Fruit fly (Drosophila melanogaster): ENCODE data around the gene CG9588.
A peak's percentile ranks its signal among the peaks of the same experiment; 100 is the strongest.

CG9588 gene

dm6 chr3R:13660924-13661659, 15.4 kb downstream of the CG9588 start, which contains the start of gene B52 (continued):
- TF ChIP-seq grn (GFP tag; optimal IDR thresholded peaks at IDR 0.05) (no peak), stc (GFP tag; IDR thresholded peaks at IDR 0.05) (peak; percentile 61; the same call in 1 of the 2 replicates), CG31365 (tag; optimal IDR thresholded peaks at IDR 0.05) (peak; percentile 64), Camta (GFP tag; optimal IDR thresholded peaks at IDR 0.05) (peak; percentile 37), CG7963 (GFP tag; IDR thresholded peaks at IDR 0.05; ENCODE audit: partially characterized antibody) (0 out of 3 replicates have a peak, but pooled peaks have one; percentile 28), croc (GFP tag; conservative IDR thresholded peaks at IDR 0.05) (no peak; the same call in 2 of the 3 replicates), chn (GFP tag; optimal IDR thresholded peaks at IDR 0.05) (peak; percentile 39), nerfin-1 (tag; optimal IDR thresholded peaks at IDR 0.05) (peak; percentile 75), Dad (GFP tag; optimal IDR thresholded peaks at IDR 0.05) (peak; percentile 61), CG15514 (GFP tag; optimal IDR thresholded peaks at IDR 0.05) (peak; percentile 70), CG13624 (GFP tag; optimal IDR thresholded peaks at IDR 0.05) (peak; percentile 64), CG3726 (GFP tag; IDR thresholded peaks at IDR 0.05) (no peak), jigr1 (GFP tag; IDR thresholded peaks at IDR 0.05) (no peak), pnt (GFP tag; optimal IDR thresholded peaks at IDR 0.05) (peak; percentile 34), CTCF (GFP tag; optimal IDR thresholded peaks at IDR 0.05) (no peak), gfzf (GFP tag; optimal IDR thresholded peaks at IDR 0.05) (peak; percentile 42), danr (GFP tag; IDR thresholded peaks at IDR 0.05) (no peak), CG15601 (tag; optimal IDR thresholded peaks at IDR 0.05) (peak; percentile 34), CG2199 (GFP tag; IDR thresholded peaks at IDR 0.05) (0 out of 3 replicates have a peak, but pooled peaks have one; percentile 35), HLHmδ (GFP tag; optimal IDR thresholded peaks at IDR 0.05) (peak; percentile 90), Ets65A (GFP tag) (peak; percentile 92), CG12659 (GFP tag; optimal IDR thresholded peaks at IDR 0.05) (peak; percentile 93), CG7271 (tag; optimal IDR thresholded peaks at IDR 0.05) (peak; percentile 78), hb (GFP tag; IDR thresholded peaks at IDR 0.05; ENCODE audit: partially characterized antibody) (peak; percentile 18; the same call in 1 of the 3 replicates), Kr (GFP tag; optimal IDR thresholded peaks at IDR 0.05) (peak; percentile 45), CG11695 (GFP tag; IDR thresholded peaks at IDR 0.05) (peak; percentile 60; the same call in 2 of the 3 replicates), CG13296 (GFP tag; optimal IDR thresholded peaks at IDR 0.05) (peak; percentile 82), CG4617 (GFP tag; optimal IDR thresholded peaks at IDR 0.05; ENCODE audit: borderline replicate concordance) (peak; percentile 9), CG4424 (GFP tag; optimal IDR thresholded peaks at IDR 0.05) (peak; percentile 50), CG11093 (GFP tag; IDR thresholded peaks at IDR 0.05) (peak; percentile 47; the same call in 2 of the 3 replicates), CG16813 (GFP tag; IDR thresholded peaks at IDR 0.05; ENCODE audit: partially characterized antibody) (peak; percentile 60), dysf (GFP tag; IDR thresholded peaks at IDR 0.05) (no peak; the same call in 1 of the 3 replicates), bsh (GFP tag; optimal IDR thresholded peaks at IDR 0.05) (peak; percentile 22 to 58), CG18619 (GFP tag; optimal IDR thresholded peaks at IDR 0.05) (peak; percentile 72), Chrac-16 (GFP tag; optimal IDR thresholded peaks at IDR 0.05) (peak; percentile 34), inv (GFP tag; IDR thresholded peaks at IDR 0.05; ENCODE audit: partially characterized antibody) (peak; percentile 49; the same call in 1 of the 2 replicates), Hmx (GFP tag; optimal IDR thresholded peaks at IDR 0.05) (no peak), Max (GFP tag; optimal IDR thresholded peaks at IDR 0.05) (peak; percentile 40), Xbp1 (GFP tag; optimal IDR thresholded peaks at IDR 0.05) (peak; percentile 35), fd96Cb (tag; optimal IDR thresholded peaks at IDR 0.05) (peak; percentile 31), CG8281 (tag; optimal IDR thresholded peaks at IDR 0.05) (peak; percentile 11), zfh2 (GFP tag; optimal IDR thresholded peaks at IDR 0.05) (peak; percentile 53), Atf3 (GFP tag; optimal IDR thresholded peaks at IDR 0.05) (no peak), CG4404 (GFP tag; IDR thresholded peaks at IDR 0.05) (0 out of 2 replicates have a peak, but pooled peaks have one; percentile 16), ac (GFP tag; optimal IDR thresholded peaks at IDR 0.05) (peak; percentile 28), CG6689 (GFP tag; IDR thresholded peaks at IDR 0.05) (peak; percentile 43), Jarid2 (GFP tag; optimal IDR thresholded peaks at IDR 0.05) (peak; percentile 74), Dp (GFP tag; optimal IDR thresholded peaks at IDR 0.05) (peak; percentile 15)
